Worm (Caenorhabditis elegans) whole organism, L3 larva: Measurements from ENCODE around the gene C29F4.3.
A peak's percentile ranks its signal among the peaks of the same experiment; 100 is the strongest.
"Not testable (repeated sequence)": the region's sequence is repeated elsewhere in the genome, so short reads cannot be mapped to it uniquely, and the experiment has no call there.

ENCODE experiments used
- R02D3.7 ChIP-seq: fragments of 150-350 bp; optimal IDR thresholded peaks from 2 replicates; lab custom pipeline; 2014; ENCODE audit warnings: missing biosample characterization, missing genetic modification characterization
- ama-1 ChIP-seq: fragments of 150-350 bp; optimal IDR thresholded peaks from 2 replicates; lab custom pipeline; 2018
- ceh-82 ChIP-seq: fragments of 150-350 bp; optimal IDR thresholded peaks from 2 replicates; lab custom pipeline; 2014; ENCODE audit warnings: missing biosample characterization, missing genetic modification characterization
- ceh-9 ChIP-seq: sonication (generic microtip); optimal IDR thresholded peaks from 2 replicates; lab custom pipeline; 2018; ENCODE audit warnings: missing biosample characterization, missing genetic modification characterization
- daf-12 ChIP-seq: fragments of 150-350 bp; optimal IDR thresholded peaks from 2 replicates; lab custom pipeline; 2014; ENCODE audit warnings: missing biosample characterization, missing genetic modification reagents, missing genetic modification characterization
- egl-27 ChIP-seq: sonication (generic microtip); optimal IDR thresholded peaks from 4 replicates; lab custom pipeline; 2017; ENCODE audit warnings: missing biosample characterization, missing genetic modification reagents, missing genetic modification characterization
- egl-5 ChIP-seq: fragments of 150-350 bp; optimal IDR thresholded peaks from 2 replicates; lab custom pipeline; 2017; ENCODE audit warnings: missing biosample characterization, missing genetic modification reagents, missing genetic modification characterization, inconsistent platforms
- elt-1 ChIP-seq: fragments of 150-350 bp; optimal IDR thresholded peaks from 2 replicates; lab custom pipeline; 2014; ENCODE audit warnings: missing biosample characterization, missing genetic modification characterization
- elt-2 ChIP-seq: sonication (generic microtip); optimal IDR thresholded peaks from 2 replicates; lab custom pipeline; 2016; ENCODE audit warnings: missing genetic modification reagents, mild to moderate bottlenecking, missing genetic modification characterization, missing compliant biosample characterization
- elt-3 ChIP-seq, 3 experiments: fragments of 150-350 bp in 1 of 3; sonication (generic microtip) in 2 of 3; optimal IDR thresholded peaks; 2 replicates in 2 of 3; 4 replicates in 1 of 3; lab custom pipeline; 2014 to 2017; ENCODE audit warnings: missing biosample characterization in 3 of 3, missing genetic modification characterization in 3 of 3
- eor-1 ChIP-seq, 2 experiments: fragments of 150-350 bp; optimal IDR thresholded peaks; 2 replicates each; lab custom pipeline; 2014 to 2018; ENCODE audit warnings: missing biosample characterization in 2 of 2, missing genetic modification characterization in 2 of 2
- fkh-2 ChIP-seq: fragments of 150-350 bp; optimal IDR thresholded peaks from 2 replicates; lab custom pipeline; 2014; ENCODE audit warnings: missing biosample characterization, missing genetic modification reagents, missing genetic modification characterization
- fos-1 ChIP-seq: fragments of 150-350 bp; optimal IDR thresholded peaks from 2 replicates; lab custom pipeline; 2014; ENCODE audit warnings: missing biosample characterization, missing genetic modification characterization
- hmg-11 ChIP-seq: sonication (generic microtip); optimal IDR thresholded peaks from 2 replicates; lab custom pipeline; 2016; ENCODE audit warnings: missing genetic modification characterization, missing compliant biosample characterization
- jun-1 ChIP-seq: fragments of 150-350 bp; optimal IDR thresholded peaks from 2 replicates; lab custom pipeline; 2014; ENCODE audit warnings: missing biosample characterization, missing genetic modification reagents, missing genetic modification characterization
- lin-39 ChIP-seq: fragments of 150-350 bp; optimal IDR thresholded peaks from 2 replicates; lab custom pipeline; 2018; ENCODE audit warnings: missing biosample characterization, missing genetic modification reagents, missing genetic modification characterization
- lsy-12 ChIP-seq: sonication (generic microtip); optimal IDR thresholded peaks from 2 replicates; lab custom pipeline; 2016; ENCODE audit warnings: mild to moderate bottlenecking, missing genetic modification characterization, missing compliant biosample characterization
- mdl-1 ChIP-seq: fragments of 150-350 bp; optimal IDR thresholded peaks from 2 replicates; lab custom pipeline; 2014; ENCODE audit warnings: missing biosample characterization, missing genetic modification characterization
- mml-1 ChIP-seq: fragments of 150-350 bp; sonication (generic microtip); optimal IDR thresholded peaks from 3 replicates; lab custom pipeline; 2014; ENCODE audit warnings: missing biosample characterization, missing genetic modification characterization
- nhr-23 ChIP-seq: fragments of 150-350 bp; optimal IDR thresholded peaks from 2 replicates; lab custom pipeline; 2014; ENCODE audit warnings: missing biosample characterization, missing genetic modification reagents, missing genetic modification characterization
- nhr-237 ChIP-seq: fragments of 150-350 bp; optimal IDR thresholded peaks from 2 replicates; lab custom pipeline; 2014; ENCODE audit warnings: missing biosample characterization, missing genetic modification characterization
- nhr-25 ChIP-seq: sonication (generic microtip); optimal IDR thresholded peaks from 2 replicates; lab custom pipeline; 2017; ENCODE audit warnings: missing biosample characterization, missing genetic modification characterization
- nhr-28 ChIP-seq: fragments of 150-350 bp; optimal IDR thresholded peaks from 2 replicates; lab custom pipeline; 2014; ENCODE audit warnings: missing biosample characterization, missing genetic modification characterization
- nhr-43 ChIP-seq: sonication (generic microtip); optimal IDR thresholded peaks from 2 replicates; lab custom pipeline; 2016; ENCODE audit warnings: mild to moderate bottlenecking, missing genetic modification characterization, missing compliant biosample characterization; ENCODE audit not compliant: poor library complexity, severe bottlenecking
- nhr-67 ChIP-seq: fragments of 150-350 bp; optimal IDR thresholded peaks from 2 replicates; lab custom pipeline; 2014; ENCODE audit warnings: missing biosample characterization, missing genetic modification characterization
- nhr-76 ChIP-seq: fragments of 150-350 bp; sonication (generic microtip); optimal IDR thresholded peaks from 5 replicates; lab custom pipeline; 2014; ENCODE audit warnings: missing biosample characterization, missing genetic modification characterization
- pha-4 ChIP-seq: fragments of 150-350 bp; optimal IDR thresholded peaks from 2 replicates; lab custom pipeline; 2014; ENCODE audit warnings: missing biosample characterization, missing genetic modification reagents, missing genetic modification characterization
- sea-2 ChIP-seq: fragments of 150-350 bp; sonication (generic microtip); optimal IDR thresholded peaks from 4 replicates; lab custom pipeline; 2014; ENCODE audit warnings: missing biosample characterization, missing genetic modification reagents, missing genetic modification characterization
- skn-1 ChIP-seq: fragments of 150-350 bp; optimal IDR thresholded peaks from 2 replicates; lab custom pipeline; 2014; ENCODE audit warnings: missing biosample characterization, missing genetic modification characterization
- snpc-4 ChIP-seq: fragments of 150-350 bp; optimal IDR thresholded peaks from 2 replicates; lab custom pipeline; 2014; ENCODE audit warnings: missing biosample characterization, missing genetic modification characterization
- tbx-2 ChIP-seq: sonication (generic microtip); optimal IDR thresholded peaks from 2 replicates; lab custom pipeline; 2016; ENCODE audit warnings: mild to moderate bottlenecking, missing genetic modification characterization, missing compliant biosample characterization
- unc-39 ChIP-seq: sonication (generic microtip); optimal IDR thresholded peaks from 4 replicates; lab custom pipeline; 2017; ENCODE audit warnings: missing biosample characterization, missing genetic modification characterization
- zag-1 ChIP-seq: fragments of 150-350 bp; optimal IDR thresholded peaks from 2 replicates; lab custom pipeline; 2014; ENCODE audit warnings: missing biosample characterization, missing genetic modification characterization

Gene C29F4.3

ce11 chrIV:11223878-11224277 is at the start of gene C29F4.3:
Gene C29F4.3, minus strand, starts transcription at chrIV:11223978.
- TF ChIP-seq egl-5 (tag; lab: Kevin White, UChicago): no peak
- no peak for TF ChIP-seq R02D3.7
- no peak for TF ChIP-seq nhr-25 (tag; lab: Kevin White, UChicago)
- no peak for TF ChIP-seq ceh-9 (tag; lab: Kevin White, UChicago)
- no peak for TF ChIP-seq egl-27 (tag; lab: Kevin White, UChicago)
- TF ChIP-seq mml-1: no peak
- TF ChIP-seq ceh-82: no peak
- no peak for TF ChIP-seq nhr-67
- no peak for TF ChIP-seq fos-1
- no peak for TF ChIP-seq snpc-4 (tag; lab: Kevin White, UChicago)
- no peak for TF ChIP-seq elt-1 (tag; lab: Kevin White, UChicago)
- no peak for TF ChIP-seq mdl-1 (tag; lab: Kevin White, UChicago)
- TF ChIP-seq jun-1 (tag; lab: Kevin White, UChicago): no peak
- TF ChIP-seq eor-1 (tag; optimal IDR thresholded peaks at IDR 0.05; lab: Kevin White, UChicago): no peak
- no peak for TF ChIP-seq fkh-2
- no peak for TF ChIP-seq elt-2

- TF ChIP-seq ceh-9 (tag; lab: Kevin White, UChicago) (no peak), mml-1 (no peak), fkh-2 (no peak), lin-39 (tag; lab: Kevin White, UChicago) (no peak), unc-39 (tag; lab: Kevin White, UChicago) (no peak), zag-1 (tag; lab: Kevin White, UChicago) (no peak), elt-2 (no peak), ceh-82 (no peak)
Measured at ce11 chrIV:11273151-11273550, 49.4 kb upstream of the C29F4.3 start, which contains the start of gene gtl-2. Gene gtl-2, plus strand, starts transcription at chrIV:11273451.

- TF ChIP-seq nhr-67: no peak
- no peak for TF ChIP-seq nhr-43
- peak; percentile 72 for TF ChIP-seq pha-4 (tag; lab: Kevin White, UChicago)
- no peak for TF ChIP-seq ama-1
Measured at ce11 chrIV:11271262-11271661, 47.5 kb upstream of the C29F4.3 start, which contains the start of gene nhr-7. Gene nhr-7, minus strand, starts transcription at chrIV:11271362.

- no peak for TF ChIP-seq daf-12
- TF ChIP-seq nhr-23: no peak
- no peak for TF ChIP-seq lsy-12
- TF ChIP-seq pha-4 (tag; lab: Kevin White, UChicago): peak; percentile 90
Measured at ce11 chrIV:11269483-11269882, 45.7 kb upstream of the C29F4.3 start.

ce11 chrIV:11266090-11266489 is 42.3 kb upstream of the C29F4.3 start, which contains the start of gene col-127:
Gene col-127, minus strand, starts transcription at chrIV:11266190.
- TF ChIP-seq sea-2 (GFP tag; lab: Kevin White, UChicago): no peak
- no peak for TF ChIP-seq elt-3 (tag; optimal IDR thresholded peaks at IDR 0.05; lab: Kevin White, UChicago)
- TF ChIP-seq skn-1: no peak
- TF ChIP-seq eor-1 (tag; optimal IDR thresholded peaks at IDR 0.05; lab: Kevin White, UChicago): no peak
- TF ChIP-seq nhr-237: no peak
- no peak for TF ChIP-seq zag-1 (tag; lab: Kevin White, UChicago)
- no peak for TF ChIP-seq nhr-28 (tag; lab: Kevin White, UChicago)
- TF ChIP-seq lsy-12: no peak
- TF ChIP-seq elt-2: no peak
- TF ChIP-seq pha-4 (tag; lab: Kevin White, UChicago): no peak
- TF ChIP-seq nhr-23: no peak
- TF ChIP-seq elt-1 (tag; lab: Kevin White, UChicago): no peak
- no peak for TF ChIP-seq nhr-25 (tag; lab: Kevin White, UChicago)
- no peak for TF ChIP-seq tbx-2
- no peak for TF ChIP-seq nhr-76 (tag; lab: Kevin White, UChicago)
- TF ChIP-seq ceh-9 (tag; lab: Kevin White, UChicago): no peak
- no peak for TF ChIP-seq egl-5 (tag; lab: Kevin White, UChicago)
- TF ChIP-seq snpc-4 (tag; lab: Kevin White, UChicago): no peak
- no peak for TF ChIP-seq ama-1

- not testable (repeated sequence) for TF ChIP-seq pha-4 (tag; lab: Kevin White, UChicago); hmg-11 (tag; lab: Kevin White, UChicago); tbx-2
Measured at ce11 chrIV:11263101-11263500, 39.3 kb upstream of the C29F4.3 start, which contains the start of gene col-126. Gene col-126, plus strand, starts transcription at chrIV:11263401.
